Worm (Caenorhabditis elegans): ENCODE results near the gene F45D11.5.
"Not testable (repeated sequence)": the region's sequence is repeated elsewhere in the genome, so short reads cannot be mapped to it uniquely, and the experiment has no call there.

ce11 chrII:1006375-1006774 is 4.9 kb downstream of the F45D11.5 start, which contains the start of gene F45D11.14:
- TF ChIP-seq snpc-4 (tag; optimal IDR thresholded peaks at IDR 0.05); sox-4 (tag; optimal IDR thresholded peaks at IDR 0.05); lin-39 (tag; optimal IDR thresholded peaks at IDR 0.05); lsy-2 (tag; optimal IDR thresholded peaks at IDR 0.05); lin-15B (tag; optimal IDR thresholded peaks at IDR 0.05); hpl-2 (GFP tag; optimal IDR thresholded peaks at IDR 0.05); nhr-76 (tag; optimal IDR thresholded peaks at IDR 0.05); pqm-1 (tag; optimal IDR thresholded peaks at IDR 0.05); aly-2 (tag; optimal IDR thresholded peaks at IDR 0.05); nhr-11 (tag; optimal IDR thresholded peaks at IDR 0.05); xbp-1 (tag; optimal IDR thresholded peaks at IDR 0.05); lin-35 (GFP tag; optimal IDR thresholded peaks at IDR 0.05); lin-13 (GFP tag; optimal IDR thresholded peaks at IDR 0.05): not testable (repeated sequence)

All from whole organism, L1 larva.